Worm (Caenorhabditis elegans): ENCODE results near the gene cest-12.

Gene cest-12

DNA sequence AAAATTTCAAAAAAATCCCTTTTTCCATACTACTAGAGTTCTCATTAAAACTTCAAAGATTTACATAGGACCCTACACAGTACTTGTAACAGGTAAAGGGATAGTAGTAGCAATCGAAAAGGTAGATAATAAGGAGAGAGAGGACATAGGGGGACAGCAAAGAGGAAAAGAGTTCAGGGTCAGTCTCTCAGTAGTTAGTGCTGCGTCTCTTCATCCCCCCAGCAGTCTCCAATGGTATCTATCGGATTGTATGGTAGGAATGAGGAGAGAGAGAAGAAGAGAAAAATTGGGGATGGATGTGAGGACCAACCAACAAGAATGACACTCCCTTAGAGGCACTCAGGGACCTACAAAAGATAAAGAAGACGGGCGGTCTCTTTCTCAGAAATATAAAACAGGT, 32.1 kb upstream of the cest-12 start:
- no peak for TF ChIP-seq nhr-120 (GFP tag; IDR thresholded peaks at IDR 0.05)
- no peak for TF ChIP-seq ZK185.1 (tag; optimal IDR thresholded peaks at IDR 0.05; ENCODE audit: poor library complexity, severe bottlenecking)
- no peak for TF ChIP-seq athp-1 (tag; optimal IDR thresholded peaks at IDR 0.05)
- no peak for TF ChIP-seq hrde-1 (tag; optimal IDR thresholded peaks at IDR 0.05; ENCODE audit: borderline replicate concordance)
- no peak for TF ChIP-seq nhr-27 (tag; optimal IDR thresholded peaks at IDR 0.05)
- TF ChIP-seq let-607 (tag; optimal IDR thresholded peaks at IDR 0.05), result no peak
- TF ChIP-seq C17E4.6 (GFP tag; IDR thresholded peaks at IDR 0.05), result no peak
- TF ChIP-seq K12H6.12 (tag; optimal IDR thresholded peaks at IDR 0.05), result no peak
- no peak for TF ChIP-seq rpc-1 (optimal IDR thresholded peaks at IDR 0.05)
- no peak for TF ChIP-seq rpc-1 (tag; optimal IDR thresholded peaks at IDR 0.05)
- TF ChIP-seq F37B4.10 (GFP tag; IDR thresholded peaks at IDR 0.05), result no peak

DNA sequence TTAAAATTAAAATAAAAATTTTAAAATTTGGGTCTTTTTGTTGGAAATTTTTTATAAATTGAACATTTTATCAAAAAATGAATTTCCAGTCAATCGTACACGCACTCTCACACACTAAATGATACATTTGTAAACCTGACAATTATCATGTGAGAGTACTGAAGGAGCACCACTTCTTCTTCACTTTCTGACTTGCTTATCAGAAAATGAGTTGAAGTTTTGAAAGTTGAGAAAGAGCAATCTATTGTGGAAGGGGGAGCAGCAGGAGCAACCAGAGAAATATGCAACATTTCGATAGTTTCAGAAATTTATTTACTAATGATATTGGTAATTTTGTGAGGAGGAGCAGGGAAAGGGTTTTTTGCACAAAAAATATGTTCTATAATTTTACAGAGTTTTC, 30.9 kb upstream of the cest-12 start:
- no peak for TF ChIP-seq Y53F4B.3 (GFP tag; IDR thresholded peaks at IDR 0.05)
- TF ChIP-seq nhr-80 (tag; optimal IDR thresholded peaks at IDR 0.05), result peak; percentile 91

DNA sequence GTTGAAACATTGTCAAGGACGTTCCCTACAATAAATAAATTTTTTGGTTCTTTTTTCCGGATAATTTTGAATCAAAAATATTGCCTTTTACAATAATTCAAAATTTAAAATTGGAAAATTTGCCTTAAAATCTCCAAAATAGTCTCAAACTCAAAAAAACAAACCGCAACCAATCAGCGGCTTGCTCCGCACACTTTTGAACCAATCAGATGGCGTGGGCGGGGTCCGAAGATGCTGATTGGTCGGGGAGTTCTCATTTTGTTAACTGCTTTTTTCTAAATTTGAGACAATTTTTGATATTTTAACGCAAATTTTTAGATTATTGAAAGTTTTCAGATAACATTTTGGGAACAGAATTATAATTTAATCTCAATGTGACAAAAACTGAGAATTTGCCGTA, 30.2 kb upstream of the cest-12 start:
- TF ChIP-seq nfyb-1 (GFP tag; IDR thresholded peaks at IDR 0.05) (peak; percentile 77), F57A8.1 (GFP tag; optimal IDR thresholded peaks at IDR 0.05) (no peak), lin-35 (GFP tag; optimal IDR thresholded peaks at IDR 0.05) (no peak), madf-8 (GFP tag; conservative IDR thresholded peaks at IDR 0.05) (no peak), cebp-1 (GFP tag; IDR thresholded peaks at IDR 0.05) (no peak), cebp-1 (tag; optimal IDR thresholded peaks at IDR 0.05) (no peak)

DNA sequence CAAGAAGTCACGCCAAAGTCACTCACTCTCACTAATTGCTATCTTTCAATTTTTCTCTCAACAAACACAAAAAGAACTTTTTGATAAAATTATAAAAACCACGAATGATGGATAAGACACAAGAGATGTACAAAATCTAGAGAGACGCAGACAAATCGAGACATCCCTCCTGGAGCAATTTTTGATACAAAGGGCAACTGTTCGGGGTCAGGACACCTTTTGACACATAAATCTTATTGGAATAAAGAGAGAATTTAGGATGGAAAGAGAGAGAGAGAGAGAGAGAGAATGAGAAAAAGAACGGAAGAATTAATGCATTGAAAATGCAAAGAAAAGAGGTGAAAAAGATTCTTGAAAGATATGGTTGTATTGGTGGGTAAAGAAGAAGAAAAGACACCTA, 29.8 kb upstream of the cest-12 start:
- TF ChIP-seq egl-18 (GFP tag; IDR thresholded peaks at IDR 0.05), result no peak
- TF ChIP-seq F37B4.10 (GFP tag; IDR thresholded peaks at IDR 0.05), result no peak
- TF ChIP-seq rec-8 (tag; optimal IDR thresholded peaks at IDR 0.05), result no peak
- TF ChIP-seq ccch-3 (GFP tag; optimal IDR thresholded peaks at IDR 0.05), result no peak
- no peak for TF ChIP-seq lin-35 (GFP tag; optimal IDR thresholded peaks at IDR 0.05)
- TF ChIP-seq tbp1 (GFP tag; optimal IDR thresholded peaks at IDR 0.05), result no peak
- no peak for TF ChIP-seq Y67H2A.10 (GFP tag; conservative IDR thresholded peaks at IDR 0.05)
- no peak for TF ChIP-seq F57C9.4 (tag; optimal IDR thresholded peaks at IDR 0.05)
- TF ChIP-seq Y53F4B.3 (GFP tag; IDR thresholded peaks at IDR 0.05), result no peak
- no peak for TF ChIP-seq akir-1 (GFP tag; optimal IDR thresholded peaks at IDR 0.05)
- TF ChIP-seq C06A6.2 (GFP tag; conservative IDR thresholded peaks at IDR 0.05), result no peak
- TF ChIP-seq F33H1.4 (GFP tag; IDR thresholded peaks at IDR 0.05), result no peak
- TF ChIP-seq attf-5 (GFP tag; optimal IDR thresholded peaks at IDR 0.05), result no peak
- no peak for TF ChIP-seq F10E7.11 (tag; optimal IDR thresholded peaks at IDR 0.05)
- no peak for TF ChIP-seq bed-2 (GFP tag; IDR thresholded peaks at IDR 0.05)
- TF ChIP-seq T26A5.8 (tag; optimal IDR thresholded peaks at IDR 0.05), result no peak
- TF ChIP-seq Y95B8A.8 (GFP tag; IDR thresholded peaks at IDR 0.05), result no peak
- no peak for TF ChIP-seq die-1 (tag; optimal IDR thresholded peaks at IDR 0.05)
- no peak for TF ChIP-seq egrh-3 (GFP tag; IDR thresholded peaks at IDR 0.05)
- no peak for TF ChIP-seq ceh-100 (GFP tag; IDR thresholded peaks at IDR 0.05)

All from whole organism, young adult.